Worm (Caenorhabditis elegans) whole organism, midembryonic: Measurements from ENCODE around the gene Y54H5A.2.

Experiments used
- cog-1 ChIP-seq: sonication (generic microtip); optimal IDR thresholded peaks from 2 replicates; lab custom pipeline; 2016; ENCODE audit warnings: missing genetic modification characterization, missing compliant biosample characterization
- flt-1 ChIP-seq: fragments of 200-800 bp; sonication (Bioruptor generic); IDR thresholded peaks from 2 replicates; pipeline ENCODE4 v1.3.6; 2022; ENCODE audit warnings: missing genetic modification characterization, missing compliant biosample characterization
- klf-2 ChIP-seq: fragments of 200-800 bp; sonication (Bioruptor generic); conservative IDR thresholded peaks from 2 replicates; pipeline ENCODE4 v1.3.6; 2022; ENCODE audit warnings: missing genetic modification reagents, missing genetic modification characterization, missing compliant biosample characterization
- ref-1 ChIP-seq: fragments of 200-800 bp; sonication (Bioruptor generic); conservative IDR thresholded peaks from 2 replicates; pipeline ENCODE4 v1.3.6; 2022; ENCODE audit warnings: missing genetic modification reagents, missing genetic modification characterization, missing compliant biosample characterization
- ztf-29 ChIP-seq: fragments of 200-800 bp; sonication (Bioruptor generic); IDR thresholded peaks from 2 replicates; pipeline ENCODE4 v1.3.6; 2022; ENCODE audit warnings: missing genetic modification reagents, missing genetic modification characterization, missing compliant biosample characterization

DNA sequence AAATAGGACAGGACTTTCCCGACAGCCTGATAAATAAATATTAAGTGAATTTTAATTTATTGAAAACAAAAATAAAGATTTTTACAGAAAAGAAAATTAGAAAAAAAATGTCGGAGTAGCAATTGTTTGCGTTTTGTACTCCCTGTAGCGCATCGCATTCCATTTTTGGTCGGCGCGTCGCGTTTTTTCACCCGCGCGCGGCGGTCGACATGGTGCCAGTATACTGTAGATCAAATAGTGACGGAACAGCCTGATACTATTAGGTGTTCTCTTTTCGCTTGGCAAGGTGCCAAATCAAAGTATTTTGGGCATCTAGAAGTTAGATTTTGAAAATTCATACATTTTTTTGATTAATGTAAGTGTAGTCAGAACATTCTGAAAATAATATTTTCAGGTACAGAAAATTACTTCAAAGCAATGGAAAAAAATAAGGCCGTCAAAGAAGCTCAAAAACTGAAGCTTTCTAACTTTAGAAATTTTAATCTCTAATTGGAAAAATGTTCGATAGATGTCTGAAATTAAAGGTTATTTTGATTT lies 50.6 kb downstream of the Y54H5A.2 start:
- TF ChIP-seq flt-1: no peak
- no peak for TF ChIP-seq ref-1 (GFP tag; lab: Robert Waterston, UW)
- TF ChIP-seq cog-1 (tag; lab: Kevin White, UChicago): no peak
- TF ChIP-seq ztf-29 (GFP tag; lab: Robert Waterston, UW): no peak
- no peak for TF ChIP-seq klf-2
